Worm (Caenorhabditis elegans) whole organism, young adult: ENCODE measurements around the gene ZK262.4.
"Not testable (repeated sequence)": the region's sequence is repeated elsewhere in the genome, so short reads cannot be mapped to it uniquely, and the experiment has no call there.

Source experiments
- F10E7.11 ChIP-seq: sonication (generic microtip); optimal IDR thresholded peaks from 2 replicates; lab custom pipeline; 2017; ENCODE audit warnings: mild to moderate bottlenecking, missing genetic modification characterization, moderate library complexity, missing compliant biosample characterization
- F23B12.7 ChIP-seq: sonication (generic microtip); optimal IDR thresholded peaks from 2 replicates; lab custom pipeline; 2017; ENCODE audit warnings: missing genetic modification characterization, mild to moderate bottlenecking, missing compliant biosample characterization, antibody characterized with exemption, moderate library complexity; ENCODE audit not compliant: insufficient read depth
- F49E8.2 ChIP-seq: sonication (generic microtip); optimal IDR thresholded peaks from 3 replicates; lab custom pipeline; 2017; ENCODE audit warnings: missing genetic modification characterization, mild to moderate bottlenecking, missing compliant biosample characterization, antibody characterized with exemption, moderate library complexity; ENCODE audit not compliant: insufficient read depth
- F57A8.1 ChIP-seq: fragments of 200-800 bp; sonication (Bioruptor generic); optimal IDR thresholded peaks from 2 replicates; lab custom pipeline; 2018; ENCODE audit warnings: mild to moderate bottlenecking, missing genetic modification characterization, moderate library complexity, missing compliant biosample characterization
- F57C9.4 ChIP-seq: sonication (generic microtip); optimal IDR thresholded peaks from 2 replicates; lab custom pipeline; 2017; ENCODE audit warnings: mild to moderate bottlenecking, missing genetic modification characterization, missing compliant biosample characterization
- T26A5.8 ChIP-seq: sonication (generic microtip); optimal IDR thresholded peaks from 2 replicates; lab custom pipeline; 2016; ENCODE audit warnings: missing genetic modification characterization, missing compliant biosample characterization
- Y53F4B.3 ChIP-seq: fragments of 200-800 bp; sonication (Bioruptor generic); IDR thresholded peaks from 2 replicates; pipeline ENCODE4 v1.3.6; 2022; ENCODE audit warnings: missing genetic modification reagents, missing genetic modification characterization, missing compliant biosample characterization
- akir-1 ChIP-seq: fragments of 200-800 bp; sonication (Bioruptor generic); optimal IDR thresholded peaks from 2 replicates; lab custom pipeline; 2018; ENCODE audit warnings: mild to moderate bottlenecking, missing genetic modification characterization, moderate library complexity, missing compliant biosample characterization
- aptf-3 ChIP-seq: fragments of 200-800 bp; sonication (Bioruptor generic); IDR thresholded peaks from 2 replicates; pipeline ENCODE4 v1.3.6; 2022; ENCODE audit warnings: missing genetic modification characterization, missing compliant biosample characterization
- athp-1 ChIP-seq: sonication (generic microtip); optimal IDR thresholded peaks from 2 replicates; lab custom pipeline; 2017; ENCODE audit warnings: mild to moderate bottlenecking, missing genetic modification characterization, missing compliant biosample characterization
- bed-1 ChIP-seq: fragments of 200-800 bp; sonication (Bioruptor generic); IDR thresholded peaks from 2 replicates; pipeline ENCODE4 v1.3.6; 2022; ENCODE audit warnings: missing genetic modification reagents, missing genetic modification characterization, missing compliant biosample characterization
- cebp-1 ChIP-seq, 2 experiments: fragments of 200-800 bp in 1 of 2; sonication (Bioruptor generic) in 1 of 2; sonication (generic microtip) in 1 of 2; IDR thresholded peaks in 1 of 2; optimal IDR thresholded peaks in 1 of 2; 2 replicates each; pipeline versions ENCODE4 v1.3.6 to Lab custom; 2017 to 2022; ENCODE audit warnings: missing compliant biosample characterization in 2 of 2, missing genetic modification characterization in 2 of 2, mild to moderate bottlenecking in 1 of 2, missing genetic modification reagents in 1 of 2, moderate library complexity in 1 of 2
- cebp-2 ChIP-seq: fragments of 200-800 bp; sonication (Bioruptor generic); IDR thresholded peaks from 2 replicates; pipeline ENCODE4 v1.3.6; 2022; ENCODE audit warnings: missing genetic modification characterization, missing compliant biosample characterization
- ceh-58 ChIP-seq: fragments of 200-800 bp; sonication (Bioruptor generic); IDR thresholded peaks from 2 replicates; pipeline ENCODE4 v1.3.6; 2022; ENCODE audit warnings: missing genetic modification characterization, missing compliant biosample characterization
- egl-44 ChIP-seq: fragments of 200-800 bp; sonication (Bioruptor generic); IDR thresholded peaks from 2 replicates; pipeline ENCODE4 v1.3.6; 2022; ENCODE audit warnings: missing genetic modification reagents, missing genetic modification characterization, missing compliant biosample characterization
- egrh-3 ChIP-seq: fragments of 200-800 bp; sonication (Bioruptor generic); IDR thresholded peaks from 2 replicates; pipeline ENCODE4 v1.3.6; 2022; ENCODE audit warnings: missing genetic modification reagents, missing genetic modification characterization, missing compliant biosample characterization
- gei-17 ChIP-seq: fragments of 200-800 bp; sonication (Bioruptor generic); optimal IDR thresholded peaks from 2 replicates; lab custom pipeline; 2018; ENCODE audit warnings: mild to moderate bottlenecking, missing genetic modification characterization, missing compliant biosample characterization
- hsf-1 ChIP-seq: fragments of 200-800 bp; sonication (Bioruptor generic); IDR thresholded peaks from 2 replicates; pipeline ENCODE4 v1.3.6; 2022; ENCODE audit warnings: missing genetic modification reagents, missing genetic modification characterization, missing compliant biosample characterization
- lin-35 ChIP-seq, 3 experiments: fragments of 150-350 bp in 2 of 3; sonication (generic microtip) in 1 of 3; optimal IDR thresholded peaks; 2 replicates each; lab custom pipeline; 2014 to 2018; ENCODE audit warnings: missing biosample characterization in 3 of 3, missing genetic modification characterization in 3 of 3, missing genetic modification reagents in 3 of 3
- lsy-27 ChIP-seq: sonication (generic microtip); optimal IDR thresholded peaks from 2 replicates; lab custom pipeline; 2017; ENCODE audit warnings: missing genetic modification characterization, mild to moderate bottlenecking, missing compliant biosample characterization, antibody characterized with exemption, missing genotype, borderline replicate concordance; ENCODE audit not compliant: insufficient read depth
- madf-10 ChIP-seq: sonication (generic microtip); optimal IDR thresholded peaks from 2 replicates; lab custom pipeline; 2016; ENCODE audit warnings: mild to moderate bottlenecking, missing genetic modification characterization, missing compliant biosample characterization
- madf-3 ChIP-seq: fragments of 200-800 bp; sonication (Bioruptor generic); IDR thresholded peaks from 2 replicates; pipeline ENCODE4 v1.3.6; 2022; ENCODE audit warnings: missing genetic modification reagents, missing genetic modification characterization, missing compliant biosample characterization
- madf-6 ChIP-seq: fragments of 200-800 bp; sonication (Bioruptor generic); IDR thresholded peaks from 2 replicates; pipeline ENCODE4 v1.3.6; 2022; ENCODE audit warnings: missing genetic modification reagents, missing genetic modification characterization, missing compliant biosample characterization
- mcd-1 ChIP-seq: fragments of 200-800 bp; sonication (Bioruptor generic); IDR thresholded peaks from 2 replicates; pipeline ENCODE4 v1.3.6; 2022; ENCODE audit warnings: missing genetic modification reagents, missing genetic modification characterization, missing compliant biosample characterization
- mel-28 ChIP-seq: sonication (generic microtip); optimal IDR thresholded peaks from 2 replicates; lab custom pipeline; 2016; ENCODE audit warnings: borderline replicate concordance, mild to moderate bottlenecking, missing genetic modification characterization, missing compliant biosample characterization
- nfyb-1 ChIP-seq: fragments of 200-800 bp; sonication (Bioruptor generic); IDR thresholded peaks from 2 replicates; pipeline ENCODE4 v1.3.6; 2022; ENCODE audit warnings: missing genetic modification reagents, missing genetic modification characterization, missing compliant biosample characterization
- nhr-179 ChIP-seq: sonication (generic microtip); optimal IDR thresholded peaks from 2 replicates; lab custom pipeline; 2016; ENCODE audit warnings: mild to moderate bottlenecking, missing genetic modification characterization, missing compliant biosample characterization
- rec-8 ChIP-seq, 2 experiments: sonication (generic microtip); optimal IDR thresholded peaks; 2 replicates each; lab custom pipeline; 2016; ENCODE audit warnings: mild to moderate bottlenecking in 2 of 2, missing genetic modification characterization in 2 of 2, missing genetic modification reagents in 2 of 2, missing genotype in 2 of 2, missing biosample characterization in 1 of 2, missing compliant biosample characterization in 1 of 2, moderate library complexity in 1 of 2
- repo-1 ChIP-seq: sonication (generic microtip); optimal IDR thresholded peaks from 2 replicates; lab custom pipeline; 2017; ENCODE audit warnings: mild to moderate bottlenecking, missing genetic modification characterization, missing compliant biosample characterization
- snpc-4 ChIP-seq, 5 experiments: fragments of 150-350 bp in 1 of 5; sonication (generic microtip) in 4 of 5; optimal IDR thresholded peaks; 2 replicates each; lab custom pipeline; 2014 to 2018; ENCODE audit warnings: missing genetic modification characterization in 5 of 5, missing biosample characterization in 3 of 5, antibody characterized with exemption in 2 of 5, mild to moderate bottlenecking in 2 of 5, missing compliant biosample characterization in 2 of 5, missing genotype in 2 of 5, moderate library complexity in 2 of 5, missing genetic modification reagents in 1 of 5
- sptf-2 ChIP-seq: fragments of 200-800 bp; sonication (Bioruptor generic); optimal IDR thresholded peaks from 2 replicates; lab custom pipeline; 2018; ENCODE audit warnings: mild to moderate bottlenecking, missing genetic modification characterization, missing compliant biosample characterization
- tlf-1 ChIP-seq: fragments of 200-800 bp; sonication (Bioruptor generic); optimal IDR thresholded peaks from 2 replicates; lab custom pipeline; 2018; ENCODE audit warnings: mild to moderate bottlenecking, missing genetic modification characterization, missing compliant biosample characterization
- ztf-26 ChIP-seq: sonication (generic microtip); optimal IDR thresholded peaks from 2 replicates; lab custom pipeline; 2017; ENCODE audit warnings: missing genetic modification characterization, missing compliant biosample characterization

Gene ZK262.4

DNA sequence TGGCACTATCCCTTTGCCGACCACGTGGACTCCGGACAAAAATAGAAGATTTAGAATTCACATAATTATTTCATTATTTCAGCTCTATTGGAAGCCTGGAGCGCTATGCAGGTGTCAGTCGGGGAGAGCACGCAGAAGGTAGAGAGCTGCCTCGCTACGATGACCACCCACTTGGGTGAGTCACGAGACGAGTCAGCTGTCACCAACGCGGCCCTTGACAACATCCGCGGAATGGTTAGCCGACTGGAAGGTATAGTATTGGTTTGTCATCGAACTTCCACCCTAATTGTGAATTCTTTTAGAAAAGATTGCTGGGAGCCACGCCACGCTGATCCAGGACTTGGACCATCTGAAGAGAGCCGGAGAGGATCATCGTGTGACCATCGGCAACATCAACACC is 15.1 kb upstream of the ZK262.4 start, which contains the start of gene ZK262.9:
ZK262.9 (plus strand) TSS at position 301 of the 400 bp plus-strand sequence.
- not testable (repeated sequence) for TF ChIP-seq F57A8.1 (GFP tag; lab: Kevin White, UChicago); bed-1 (GFP tag; lab: Robert Waterston, UW); ceh-58 (GFP tag; lab: Robert Waterston, UW)

DNA sequence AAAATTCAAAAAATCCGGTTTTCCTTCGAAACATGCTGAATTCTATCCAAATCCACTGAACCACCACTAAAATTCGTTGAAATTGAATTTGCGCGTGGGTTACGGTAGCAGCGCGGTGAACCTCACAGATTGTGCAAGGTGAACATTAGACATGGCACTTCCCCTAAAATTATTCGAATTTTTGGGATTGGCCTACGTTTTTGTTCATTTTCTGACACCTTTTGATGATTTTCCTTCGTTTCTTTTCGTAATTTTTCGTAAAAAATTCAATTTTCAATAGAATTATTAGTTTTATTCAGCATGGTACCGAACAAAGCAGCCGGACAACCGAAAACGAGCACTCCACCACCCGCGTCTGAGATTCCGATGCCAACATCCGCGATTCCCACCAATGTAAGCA is 13.7 kb upstream of the ZK262.4 start, which contains the start of gene ZK262.8:
ZK262.8 (plus strand) TSS at position 301 of the 400 bp plus-strand sequence.
- no peak for TF ChIP-seq sptf-2 (GFP tag; lab: Kevin White, UChicago)
- TF ChIP-seq F49E8.2 (tag; lab: Kevin White, UChicago), result no peak
- TF ChIP-seq F57A8.1 (GFP tag; lab: Kevin White, UChicago), result no peak
- no peak for TF ChIP-seq athp-1 (tag; lab: Kevin White, UChicago)
- no peak for TF ChIP-seq lsy-27 (tag; lab: Kevin White, UChicago)
- TF ChIP-seq gei-17 (GFP tag; lab: Kevin White, UChicago), result no peak
- no peak for TF ChIP-seq F57C9.4 (tag; lab: Kevin White, UChicago)
- TF ChIP-seq Y53F4B.3, result no peak
- no peak for TF ChIP-seq lin-35 (GFP tag; optimal IDR thresholded peaks at IDR 0.05; lab: Kevin White, UChicago)

DNA sequence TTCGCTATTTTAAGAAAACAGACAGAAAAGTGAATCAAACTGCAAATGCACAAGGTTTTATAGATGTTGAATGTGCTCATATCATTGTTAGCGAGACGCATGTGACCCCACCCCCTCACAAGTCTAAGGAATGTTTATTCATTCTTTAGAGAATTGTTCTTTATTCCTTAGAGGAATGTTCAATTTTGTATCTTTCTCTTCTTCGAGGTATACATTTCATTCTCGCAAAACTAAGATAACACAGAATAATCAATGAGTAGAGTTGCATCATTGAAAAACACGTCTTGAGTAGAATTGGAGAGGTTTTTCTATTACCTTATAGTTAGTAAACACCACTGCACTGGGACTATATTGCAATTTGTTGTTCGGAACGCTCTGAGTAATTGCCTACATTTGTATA is 10.6 kb upstream of the ZK262.4 start, which contains the start of gene ZK262.20:
ZK262.20 (minus strand) TSS at position 101 of the 400 bp plus-strand sequence.
- no peak for TF ChIP-seq cebp-2
- TF ChIP-seq T26A5.8 (tag; lab: Kevin White, UChicago), result no peak
- TF ChIP-seq F10E7.11 (tag; lab: Kevin White, UChicago), result no peak
- TF ChIP-seq egl-44, result no peak
- no peak for TF ChIP-seq rec-8 (tag; optimal IDR thresholded peaks at IDR 0.05; lab: Kevin White, UChicago)
- no peak for TF ChIP-seq ztf-26 (tag; lab: Kevin White, UChicago)
- TF ChIP-seq madf-10 (tag; lab: Kevin White, UChicago), result no peak
- no peak for TF ChIP-seq aptf-3

DNA sequence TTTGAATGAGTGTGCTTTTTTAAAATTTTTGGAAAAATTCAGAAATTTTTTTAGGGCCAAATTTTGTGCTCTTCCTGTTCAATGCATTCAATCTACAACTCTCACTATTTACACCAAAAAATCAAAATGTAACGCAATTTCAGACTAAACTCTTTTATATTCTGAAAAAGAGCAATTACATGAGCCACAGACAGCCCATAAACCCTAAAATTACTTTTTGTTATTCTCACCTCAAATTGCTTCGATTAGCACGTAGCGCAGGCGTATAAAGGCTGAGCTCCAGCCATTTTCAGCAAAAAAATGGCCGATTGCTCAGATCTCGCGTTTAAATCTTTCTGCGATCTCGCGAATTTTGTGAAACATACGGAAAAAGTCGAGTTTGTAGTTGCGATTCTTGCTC is 7.1 kb upstream of the ZK262.4 start, which contains the start of gene srw-82:
srw-82 (plus strand) TSS at position 301 of the 400 bp plus-strand sequence.
- TF ChIP-seq nfyb-1 (GFP tag; lab: Robert Waterston, UW) (no peak), madf-6 (GFP tag; lab: Robert Waterston, UW) (no peak), hsf-1 (GFP tag; lab: Robert Waterston, UW) (no peak), nhr-179 (tag; lab: Kevin White, UChicago) (no peak), snpc-4 (GFP tag; optimal IDR thresholded peaks at IDR 0.05; lab: Kevin White, UChicago) (no peak), snpc-4 (tag; optimal IDR thresholded peaks at IDR 0.05; lab: Kevin White, UChicago) (no peak), akir-1 (GFP tag; lab: Kevin White, UChicago) (no peak), F23B12.7 (tag; lab: Kevin White, UChicago) (no peak), tlf-1 (GFP tag; lab: Kevin White, UChicago) (no peak), madf-3 (no peak), mel-28 (tag; lab: Kevin White, UChicago) (no peak)

DNA sequence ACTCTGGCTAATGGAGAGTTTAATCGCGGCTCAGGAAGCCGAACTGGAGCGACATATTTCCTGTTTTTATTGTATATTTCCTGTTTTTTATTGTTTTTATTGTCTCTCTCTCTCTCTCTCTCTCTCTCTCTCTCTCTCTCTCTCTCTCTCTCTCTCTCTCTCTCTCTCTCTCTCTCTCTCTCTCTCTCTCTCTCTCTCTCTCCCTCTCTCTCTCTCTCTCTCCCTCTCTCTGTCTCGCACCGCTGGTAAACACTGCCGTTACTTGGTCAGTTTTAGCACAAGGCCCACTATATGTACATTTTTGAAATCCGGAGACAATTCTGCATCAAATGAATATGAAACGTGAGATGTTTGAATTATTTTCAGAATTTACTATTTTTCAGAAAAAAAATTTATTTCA is 6.5 kb upstream of the ZK262.4 start:
- TF ChIP-seq cebp-1 (GFP tag; IDR thresholded peaks at IDR 0.05; lab: Robert Waterston, UW) (no peak), cebp-1 (tag; optimal IDR thresholded peaks at IDR 0.05; lab: Kevin White, UChicago) (no peak), repo-1 (tag; lab: Kevin White, UChicago) (no peak), egrh-3 (GFP tag; lab: Robert Waterston, UW) (peak; percentile 81), mcd-1 (GFP tag; lab: Robert Waterston, UW) (0 out of 2 replicates have a peak, but pooled peaks have one; percentile 12)
